Fruit fly (Drosophila melanogaster) whole organism: ENCODE data around the gene CG31482.

Experiments
- CG8478 ChIP-seq: fragments of >200 bp; optimal IDR thresholded peaks from 2 replicates; lab custom pipeline; 2018; ENCODE audit warnings: inconsistent platforms
- Dll ChIP-seq: fragments of >200 bp; optimal IDR thresholded peaks from 2 replicates; lab custom pipeline; 2017
- EcR ChIP-seq, 2 experiments: fragments of >200 bp; optimal IDR thresholded peaks; 2 replicates each; lab custom pipeline; 2017; ENCODE audit warnings: missing biosample characterization in 2 of 2, missing genetic modification characterization in 2 of 2, missing genetic modification reagents in 2 of 2
- pan ChIP-seq: fragments of >200 bp; optimal IDR thresholded peaks from 2 replicates; lab custom pipeline; 2017
- psq ChIP-seq: fragments of >200 bp; optimal IDR thresholded peaks from 2 replicates; lab custom pipeline; 2017
- usp ChIP-seq: fragments of >200 bp; optimal IDR thresholded peaks from 2 replicates; lab custom pipeline; 2017; ENCODE audit warnings: missing biosample characterization, missing genetic modification characterization, mixed read lengths

CG31482 gene

DNA sequence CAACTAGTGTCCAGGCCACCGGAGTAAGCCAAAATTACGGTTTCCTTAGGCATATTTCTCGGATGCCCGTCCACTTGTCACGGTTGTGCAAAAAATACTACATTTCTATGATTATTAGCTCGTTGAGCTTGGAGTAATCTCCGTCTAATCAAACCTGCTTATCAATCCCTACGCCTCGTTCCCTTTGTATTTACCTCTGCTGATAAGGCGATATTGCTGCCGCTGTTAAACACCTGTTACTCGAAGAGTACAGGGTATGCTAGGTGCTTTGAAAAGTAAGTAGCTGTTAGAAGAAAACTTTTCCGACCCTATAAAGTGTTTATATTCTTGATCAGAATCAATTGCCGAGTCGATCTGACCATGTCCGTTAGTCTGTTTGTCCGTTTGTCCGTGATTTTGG is 43.3 kb downstream of the CG31482 start, which contains the start of gene Ass:
Ass (minus strand) TSS at position 101 of the 400 bp plus-strand sequence.
- TF ChIP-seq EcR (GFP tag; optimal IDR thresholded peaks at IDR 0.05; lab: Kevin White, UChicago) = no peak
- TF ChIP-seq pan (lab: Kevin White, UChicago) = no peak
- no peak for TF ChIP-seq CG8478
- TF ChIP-seq Dll = no peak
- TF ChIP-seq usp (GFP tag; lab: Kevin White, UChicago) = no peak
- no peak for TF ChIP-seq psq (lab: Kevin White, UChicago)

DNA sequence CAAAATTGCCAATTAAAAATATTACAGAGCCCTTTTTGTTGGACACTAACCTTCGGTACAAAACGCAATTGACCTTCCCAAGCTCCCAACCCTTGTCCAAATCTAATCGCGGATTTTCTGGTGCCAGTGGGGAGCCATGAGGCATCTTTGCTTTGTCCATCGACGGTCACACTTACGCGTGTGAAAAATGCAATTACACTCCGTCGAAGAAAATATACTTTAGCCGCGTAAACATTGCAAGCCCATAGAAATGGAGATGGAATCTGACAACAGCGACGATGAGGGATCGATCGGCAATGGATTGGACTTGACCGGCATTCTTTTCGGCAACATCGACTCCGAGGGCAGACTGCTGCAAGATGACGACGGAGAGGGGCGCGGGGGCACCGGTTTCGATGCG is 45.7 kb downstream of the CG31482 start, which contains the start of gene Taf1:
Taf1 (plus strand) TSS at position 150 of the 400 bp plus-strand sequence.
- TF ChIP-seq psq (lab: Kevin White, UChicago) (no peak), EcR (GFP tag; optimal IDR thresholded peaks at IDR 0.05; lab: Kevin White, UChicago) (no peak), CG8478 (no peak), Dll (no peak), pan (lab: Kevin White, UChicago) (no peak), usp (GFP tag; lab: Kevin White, UChicago) (no peak)
